Fruit fly (Drosophila melanogaster) whole organism, adult: Measurements from ENCODE around the gene dbe.

ENCODE experiments used
- CG11617 ChIP-seq: fragments of 200-800 bp; sonication (Bioruptor generic); optimal IDR thresholded peaks from 2 replicates; lab custom pipeline; 2017; ENCODE audit warnings: mild to moderate bottlenecking, missing biosample characterization, missing genetic modification reagents, missing genetic modification characterization
- CG12768 ChIP-seq: fragments of 200-800 bp; sonication (Bioruptor generic); optimal IDR thresholded peaks from 2 replicates; lab custom pipeline; 2017; ENCODE audit warnings: missing biosample characterization, missing genetic modification characterization, mild to moderate bottlenecking, moderate library complexity, missing genetic modification reagents
- CG14711 ChIP-seq: fragments of 200-800 bp; sonication (Bioruptor generic); optimal IDR thresholded peaks from 2 replicates; lab custom pipeline; 2018; ENCODE audit warnings: missing biosample characterization, mild to moderate bottlenecking, missing genetic modification characterization, moderate library complexity
- CG1620 ChIP-seq: fragments of 200-800 bp; sonication (Bioruptor generic); optimal IDR thresholded peaks from 2 replicates; lab custom pipeline; 2016; ENCODE audit warnings: missing biosample characterization, missing genetic modification characterization
- CG33017 ChIP-seq: fragments of 200-800 bp; sonication (Bioruptor generic); optimal IDR thresholded peaks from 2 replicates; lab custom pipeline; 2018; ENCODE audit warnings: missing biosample characterization, mild to moderate bottlenecking, missing genetic modification characterization, moderate library complexity
- CG5204 ChIP-seq: fragments of 200-800 bp; sonication (Bioruptor generic); optimal IDR thresholded peaks from 2 replicates; lab custom pipeline; 2016; ENCODE audit warnings: missing biosample characterization, missing genetic modification characterization
- CG7045 ChIP-seq: fragments of 200-800 bp; sonication (Bioruptor generic); optimal IDR thresholded peaks from 2 replicates; lab custom pipeline; 2017; ENCODE audit warnings: missing biosample characterization, mild to moderate bottlenecking, missing genetic modification characterization
- CG7101 ChIP-seq: fragments of 200-800 bp; sonication (Bioruptor generic); optimal IDR thresholded peaks from 2 replicates; lab custom pipeline; 2018; ENCODE audit warnings: missing biosample characterization, mild to moderate bottlenecking, missing genetic modification characterization, moderate library complexity
- Clk ChIP-seq: fragments of 200-800 bp; sonication (Bioruptor generic); optimal IDR thresholded peaks from 2 replicates; lab custom pipeline; 2017; ENCODE audit warnings: missing biosample characterization, missing genetic modification characterization
- Crg-1 ChIP-seq: fragments of 200-800 bp; sonication (Bioruptor generic); optimal IDR thresholded peaks from 2 replicates; lab custom pipeline; 2016; ENCODE audit warnings: missing biosample characterization, missing genetic modification characterization
- Hr96 ChIP-seq: fragments of 200-800 bp; sonication (Bioruptor generic); optimal IDR thresholded peaks from 2 replicates; lab custom pipeline; 2016; ENCODE audit warnings: missing biosample characterization, missing genetic modification characterization
- Mnt ChIP-seq: fragments of 200-800 bp; sonication (Bioruptor generic); optimal IDR thresholded peaks from 2 replicates; lab custom pipeline; 2016; ENCODE audit warnings: missing biosample characterization, mild to moderate bottlenecking, missing genetic modification characterization
- bab1 ChIP-seq: fragments of 200-800 bp; sonication (Bioruptor generic); optimal IDR thresholded peaks from 3 replicates; lab custom pipeline; 2019; ENCODE audit warnings: missing biosample characterization, mild to moderate bottlenecking, missing genetic modification characterization, moderate library complexity
- cic ChIP-seq: fragments of 200-800 bp; sonication (Bioruptor generic); optimal IDR thresholded peaks from 2 replicates; lab custom pipeline; 2017; ENCODE audit warnings: missing biosample characterization, mild to moderate bottlenecking, missing genetic modification characterization, moderate library complexity
- cnc ChIP-seq, 2 experiments: fragments of >200 bp; optimal IDR thresholded peaks; 2 replicates each; lab custom pipeline; 2017
- kay ChIP-seq: fragments of 200-800 bp; sonication (Bioruptor generic); peaks from one replicate; lab custom pipeline; 2016; ENCODE audit warnings: missing biosample characterization, missing genetic modification characterization, borderline replicate concordance
- ovo ChIP-seq: fragments of 200-800 bp; sonication (Bioruptor generic); optimal IDR thresholded peaks from 2 replicates; lab custom pipeline; 2016; ENCODE audit warnings: missing biosample characterization, missing genetic modification characterization
- pad ChIP-seq: fragments of 200-800 bp; sonication (Bioruptor generic); optimal IDR thresholded peaks from 3 replicates; lab custom pipeline; 2017; ENCODE audit warnings: missing biosample characterization, missing genetic modification characterization, mild to moderate bottlenecking, moderate library complexity, missing genetic modification reagents
- tj ChIP-seq: fragments of 200-800 bp; sonication (Bioruptor generic); optimal IDR thresholded peaks from 3 replicates; lab custom pipeline; 2017; ENCODE audit warnings: missing biosample characterization, mild to moderate bottlenecking, missing genetic modification characterization, moderate library complexity
- toe ChIP-seq: fragments of 200-800 bp; sonication (Bioruptor generic); optimal IDR thresholded peaks from 2 replicates; lab custom pipeline; 2016; ENCODE audit warnings: missing biosample characterization, missing genetic modification characterization

The dbe gene

DNA sequence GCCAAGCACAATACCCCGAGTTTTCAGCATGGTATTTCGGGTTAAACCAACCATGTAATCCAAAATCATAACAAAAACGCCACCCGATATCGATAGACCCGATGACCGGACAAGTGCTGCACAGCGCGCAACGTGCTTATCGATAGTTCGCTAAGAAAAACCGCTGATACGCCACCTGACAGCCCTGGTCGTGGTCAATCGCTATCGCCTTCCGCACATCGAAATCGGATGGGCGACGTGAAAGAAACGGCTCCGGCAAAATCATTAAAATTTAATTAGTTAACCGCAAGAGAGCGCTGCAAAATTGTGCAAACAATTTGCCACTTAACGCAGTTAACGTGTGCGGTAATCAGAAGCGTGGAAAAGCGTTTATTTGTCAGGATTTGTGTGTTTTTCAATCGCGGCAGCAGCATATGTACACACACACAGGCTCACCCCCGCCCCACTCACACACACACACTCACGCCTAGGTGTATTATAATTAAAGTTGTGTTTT, 43.8 kb downstream of the dbe start, which contains the start of the genes CG3862 and dock:
CG3862 (minus strand) TSS at position 94 of the 496 bp plus-strand sequence.
dock (plus strand) TSS at position 202 of the 496 bp plus-strand sequence.
- TF ChIP-seq CG33017 (peak; percentile 30), toe (GFP tag; lab: Kevin White, UChicago) (no peak), Crg-1 (GFP tag; lab: Kevin White, UChicago) (peak; percentile 80), CG11617 (peak; percentile 43), ovo (GFP tag; lab: Kevin White, UChicago) (peak; percentile 56), CG14711 (tag; lab: Kevin White, UChicago) (peak; percentile 83), tj (GFP tag; lab: Kevin White, UChicago) (peak; percentile 86), CG7045 (GFP tag; lab: Kevin White, UChicago) (no peak), CG1620 (GFP tag; lab: Kevin White, UChicago) (peak; percentile 63), cic (GFP tag; lab: Kevin White, UChicago) (peak; percentile 72), CG12768 (peak; percentile 71), cnc (optimal IDR thresholded peaks at IDR 0.05; lab: Kevin White, UChicago) (no peak), CG7101 (tag; lab: Kevin White, UChicago) (peak; percentile 67), bab1 (GFP tag; lab: Kevin White, UChicago) (peak; percentile 85), Mnt (GFP tag; lab: Kevin White, UChicago) (peak; percentile 87), pad (peak; percentile 62), CG5204 (GFP tag; lab: Kevin White, UChicago) (no peak), Hr96 (GFP tag; lab: Kevin White, UChicago) (peak; percentile 65), Clk (GFP tag; lab: Kevin White, UChicago) (peak; percentile 51), kay (GFP tag; lab: Kevin White, UChicago) (no peak)

dm6 chr2L:821986-822711, 47.5 kb downstream of the dbe start:
- TF ChIP-seq Crg-1 (GFP tag; lab: Kevin White, UChicago) (peak; percentile 16), bab1 (GFP tag; lab: Kevin White, UChicago) (no peak), CG7101 (tag; lab: Kevin White, UChicago) (peak; percentile 4), cic (GFP tag; lab: Kevin White, UChicago) (peak; percentile 21), tj (GFP tag; lab: Kevin White, UChicago) (peak; percentile 93)

DNA sequence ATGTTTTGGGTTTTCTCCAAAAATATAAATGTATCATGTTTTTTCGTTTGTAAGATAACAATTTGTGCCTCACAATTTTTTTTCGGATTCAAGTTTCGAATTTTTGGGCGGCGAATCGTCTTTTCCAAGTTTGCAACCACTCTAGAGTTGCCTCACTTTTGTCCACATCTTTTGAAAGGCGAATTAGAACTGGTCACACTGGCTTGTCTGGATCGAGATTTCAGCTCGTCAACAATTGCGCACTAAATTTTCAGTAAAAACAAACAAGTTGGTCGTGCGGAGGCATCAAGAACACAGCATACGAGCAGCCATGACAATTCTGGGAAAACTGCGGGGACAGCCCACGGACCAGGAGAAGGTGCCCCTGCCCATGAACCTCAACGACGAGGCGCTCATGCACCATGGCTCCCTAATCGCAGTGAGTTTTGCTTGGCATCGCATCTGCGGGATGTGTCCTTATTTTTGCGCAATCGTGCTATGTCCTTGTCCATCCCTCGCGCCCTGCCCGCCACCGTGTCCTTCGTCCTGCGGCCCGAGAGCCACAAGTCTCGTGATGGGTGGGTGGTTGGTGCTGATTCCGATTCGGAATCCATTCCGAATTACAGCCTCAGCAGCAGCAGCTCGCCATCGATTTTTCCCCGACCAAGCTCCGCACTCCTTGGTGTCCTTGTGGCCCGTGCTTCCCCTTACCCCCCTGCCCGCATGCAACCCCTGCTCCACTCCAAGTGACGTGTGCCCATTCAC, 48.2 kb downstream of the dbe start, which contains the start of gene CG3662:
CG3662 (plus strand) TSS at position 48 of the 744 bp plus-strand sequence.
- peak; percentile 68 for TF ChIP-seq bab1 (GFP tag; lab: Kevin White, UChicago)
- peak; percentile 37 for TF ChIP-seq CG7101 (tag; lab: Kevin White, UChicago)
- TF ChIP-seq ovo (GFP tag; lab: Kevin White, UChicago): no peak
- TF ChIP-seq tj (GFP tag; lab: Kevin White, UChicago): no peak
- no peak for TF ChIP-seq cic (GFP tag; lab: Kevin White, UChicago)
- TF ChIP-seq pad: no peak
- TF ChIP-seq Crg-1 (GFP tag; lab: Kevin White, UChicago): peak; percentile 10
- TF ChIP-seq CG14711 (tag; lab: Kevin White, UChicago): peak; percentile 97
- TF ChIP-seq CG33017: peak; percentile 14
- TF ChIP-seq CG1620 (GFP tag; lab: Kevin White, UChicago): no peak
- no peak for TF ChIP-seq CG5204 (GFP tag; lab: Kevin White, UChicago)
- TF ChIP-seq CG11617: peak; percentile 4
- peak; percentile 20 for TF ChIP-seq CG12768
- TF ChIP-seq Hr96 (GFP tag; lab: Kevin White, UChicago): peak; percentile 9
- TF ChIP-seq toe (GFP tag; lab: Kevin White, UChicago): no peak
- peak; percentile 30 for TF ChIP-seq Mnt (GFP tag; lab: Kevin White, UChicago)

- TF ChIP-seq kay (GFP tag; lab: Kevin White, UChicago) (no peak), cic (GFP tag; lab: Kevin White, UChicago) (peak; percentile 21), CG33017 (peak; percentile 46), cnc (optimal IDR thresholded peaks at IDR 0.05; lab: Kevin White, UChicago) (no peak), CG14711 (tag; lab: Kevin White, UChicago) (peak; percentile 68), Clk (GFP tag; lab: Kevin White, UChicago) (peak; percentile 42), Hr96 (GFP tag; lab: Kevin White, UChicago) (peak; percentile 60), CG7101 (tag; lab: Kevin White, UChicago) (peak; percentile 75), ovo (GFP tag; lab: Kevin White, UChicago) (no peak), bab1 (GFP tag; lab: Kevin White, UChicago) (peak; percentile 53), Mnt (GFP tag; lab: Kevin White, UChicago) (peak; percentile 64), CG12768 (peak; percentile 41), CG7045 (GFP tag; lab: Kevin White, UChicago) (peak; percentile 59), CG1620 (GFP tag; lab: Kevin White, UChicago) (peak; percentile 71), Crg-1 (GFP tag; lab: Kevin White, UChicago) (peak; percentile 66), tj (GFP tag; lab: Kevin White, UChicago) (peak; percentile 79), CG11617 (peak; percentile 78), toe (GFP tag; lab: Kevin White, UChicago) (peak; percentile 86), pad (peak; percentile 55), CG5204 (GFP tag; lab: Kevin White, UChicago) (no peak)
Measured at dm6 chr2L:819315-820032, 50.2 kb downstream of the dbe start, which contains the start of the genes PGAP2 and Clp. Gene PGAP2, minus strand, starts transcription at chr2L:819508. Gene Clp, plus strand, starts transcription at chr2L:819964.
